Worm (Caenorhabditis elegans) whole organism, L4/young adult: ENCODE data around the gene H12D21.6.

Source experiments
- W03F9.2 ChIP-seq: fragments of 150-350 bp; optimal IDR thresholded peaks from 2 replicates; lab custom pipeline; 2014; ENCODE audit warnings: missing biosample characterization, missing genetic modification characterization
- dao-5 ChIP-seq: sonication (generic microtip); optimal IDR thresholded peaks from 2 replicates; lab custom pipeline; 2016; ENCODE audit warnings: missing genotype, missing genetic modification characterization, moderate library complexity, missing compliant biosample characterization
- him-1 ChIP-seq: sonication (generic microtip); optimal IDR thresholded peaks from 2 replicates; lab custom pipeline; 2016; ENCODE audit warnings: missing genotype, missing genetic modification reagents, missing genetic modification characterization, missing compliant biosample characterization

- TF ChIP-seq dao-5 (tag; lab: Kevin White, UChicago) (no peak), him-1 (tag; lab: Kevin White, UChicago) (no peak), W03F9.2 (tag; lab: Kevin White, UChicago) (no peak)
Observed at ce11 chrV:14921509-14921908, 23.9 kb upstream of the H12D21.6 start, which contains the start of gene zmp-4.
